ENCODE assay signal across 5 fruit fly cellular contexts in the genomic region with DNA sequence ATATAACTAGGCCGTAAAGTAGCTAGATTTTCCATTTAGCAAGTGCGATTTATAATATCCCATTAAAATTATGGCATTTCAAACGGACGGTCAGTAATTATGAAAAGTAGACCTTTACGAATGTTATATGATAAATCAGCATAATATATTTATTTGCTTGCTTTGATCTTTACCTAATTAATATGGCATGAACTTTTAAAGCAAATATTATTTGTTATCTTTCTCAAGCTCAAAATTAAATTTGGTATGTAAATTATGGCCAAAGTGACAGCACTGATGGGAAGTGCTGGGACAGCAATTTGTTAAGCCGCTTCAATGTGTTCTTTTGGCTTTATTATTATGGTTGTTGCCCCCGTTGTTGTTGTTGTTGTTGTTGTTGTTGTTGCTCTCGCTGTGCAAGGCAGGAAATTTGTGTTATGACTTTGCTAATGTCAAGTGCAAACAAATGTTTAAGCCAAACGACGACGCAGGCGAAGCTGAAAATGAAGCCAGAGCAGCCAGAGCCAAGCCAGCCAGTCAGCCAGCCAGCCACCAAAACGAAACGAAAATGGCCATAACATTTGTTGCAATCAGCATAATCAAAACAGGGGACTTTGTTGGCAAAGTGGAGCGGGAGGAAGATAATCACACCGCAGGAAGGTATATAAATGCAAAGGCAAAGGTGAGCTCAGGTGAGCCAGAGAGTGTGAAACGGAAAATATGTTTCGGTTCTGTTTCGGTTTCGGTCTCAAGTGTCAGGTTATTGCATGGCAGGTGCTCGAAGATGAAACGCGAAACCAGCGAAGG.
TF ChIP-seq lines count a peak whose summit lies in the region.

No protein-coding gene starts in this region.

- no peak for TF ChIP-seq CTCF in whole organism, embryonic (GFP tag; optimal IDR thresholded peaks at IDR 0.05; lab: Kevin White, UChicago)

TF ChIP-seq in whole organism, adult, 20 proteins besides CTCF, POLR2A, EP300 and RAD21:
- TF ChIP-seq CG7101 (tag; optimal IDR thresholded peaks at IDR 0.05; lab: Kevin White, UChicago), result no peak
- no peak for TF ChIP-seq Crg-1 (GFP tag; optimal IDR thresholded peaks at IDR 0.05; lab: Kevin White, UChicago)
- no peak for TF ChIP-seq bab1 (GFP tag; optimal IDR thresholded peaks at IDR 0.05; lab: Kevin White, UChicago)
- peak; percentile 96 for TF ChIP-seq tj (GFP tag; optimal IDR thresholded peaks at IDR 0.05; lab: Kevin White, UChicago)
TF ChIP-seq in whole organism, adult: peak in this region for 1.

TF ChIP-seq in whole organism, embryonic, 481 proteins besides CTCF, POLR2A, EP300 and RAD21 (continues in another document):
- TF ChIP-seq row (GFP tag; IDR thresholded peaks at IDR 0.05; lab: Robert Waterston, UW) (peak; percentile 35; the same call in 1 of the 3 replicates), Oaz (GFP tag; IDR thresholded peaks at IDR 0.05; lab: Robert Waterston, UW) (no peak), B-H1 (GFP tag; IDR thresholded peaks at IDR 0.05; lab: Robert Waterston, UW) (no peak), ash1 (GFP tag; optimal IDR thresholded peaks at IDR 0.05; lab: Kevin White, UChicago) (no peak), psq (GFP tag; optimal IDR thresholded peaks at IDR 0.05; lab: Kevin White, UChicago) (no peak), crp (GFP tag; optimal IDR thresholded peaks at IDR 0.05; lab: Kevin White, UChicago) (no peak), sens (GFP tag; lab: Kevin White, UChicago) (peak; percentile 44), ac (GFP tag; optimal IDR thresholded peaks at IDR 0.05; lab: Kevin White, UChicago) (no peak), Elba2 (GFP tag; optimal IDR thresholded peaks at IDR 0.05; lab: Kevin White, UChicago) (no peak), CG11093 (GFP tag; IDR thresholded peaks at IDR 0.05; lab: Robert Waterston, UW) (no peak), ken (GFP tag; IDR thresholded peaks at IDR 0.05; lab: Robert Waterston, UW) (0 out of 3 replicates have a peak, but pooled peaks have one; percentile 21), CG17359 (tag; optimal IDR thresholded peaks at IDR 0.05; lab: Kevin White, UChicago) (no peak), bsh (GFP tag; optimal IDR thresholded peaks at IDR 0.05; lab: Kevin White, UChicago) (no peak), CG13287 (GFP tag; IDR thresholded peaks at IDR 0.05; lab: Robert Waterston, UW; ENCODE audit: partially characterized antibody) (no peak), Sry-δ (GFP tag; optimal IDR thresholded peaks at IDR 0.05; lab: Kevin White, UChicago) (no peak), sima (GFP tag; optimal IDR thresholded peaks at IDR 0.05; lab: Kevin White, UChicago) (no peak), nerfin-1 (tag; optimal IDR thresholded peaks at IDR 0.05; lab: Kevin White, UChicago) (no peak), zfh2 (GFP tag; optimal IDR thresholded peaks at IDR 0.05; lab: Kevin White, UChicago) (no peak), YL-1 (GFP tag; optimal IDR thresholded peaks at IDR 0.05; lab: Kevin White, UChicago) (no peak), Atf-2 (GFP tag; optimal IDR thresholded peaks at IDR 0.05; lab: Kevin White, UChicago) (no peak)

TF ChIP-seq in whole organism, prepupa, 60 proteins besides CTCF, POLR2A, EP300 and RAD21 (continues in another document):
- TF ChIP-seq Sox14 (GFP tag; optimal IDR thresholded peaks at IDR 0.05; lab: Kevin White, UChicago), result peak; percentile 2
- no peak for TF ChIP-seq cyc (GFP tag; optimal IDR thresholded peaks at IDR 0.05; lab: Kevin White, UChicago)
- no peak for TF ChIP-seq Hr39 (GFP tag; optimal IDR thresholded peaks at IDR 0.05; lab: Kevin White, UChicago)
- TF ChIP-seq Smox (GFP tag; optimal IDR thresholded peaks at IDR 0.05; lab: Kevin White, UChicago), result no peak
- no peak for TF ChIP-seq net (GFP tag; optimal IDR thresholded peaks at IDR 0.05; lab: Kevin White, UChicago)
- TF ChIP-seq CG3032 (tag; optimal IDR thresholded peaks at IDR 0.05; lab: Kevin White, UChicago), result no peak
- TF ChIP-seq Ets21C (GFP tag; optimal IDR thresholded peaks at IDR 0.05; lab: Kevin White, UChicago), result no peak
- no peak for TF ChIP-seq Blimp-1 (GFP tag; optimal IDR thresholded peaks at IDR 0.05; lab: Kevin White, UChicago)
- peak; percentile 9 for TF ChIP-seq Ets96B (tag; optimal IDR thresholded peaks at IDR 0.05; lab: Kevin White, UChicago)
- no peak for TF ChIP-seq ss (GFP tag; optimal IDR thresholded peaks at IDR 0.05; lab: Kevin White, UChicago)
- TF ChIP-seq Eip78C (GFP tag; lab: Kevin White, UChicago), result peak; percentile 57
- TF ChIP-seq CG1621 (tag; optimal IDR thresholded peaks at IDR 0.05; lab: Kevin White, UChicago), result no peak
- TF ChIP-seq eg (GFP tag; IDR thresholded peaks at IDR 0.05; lab: Robert Waterston, UW), result no peak
- no peak for TF ChIP-seq dsx (GFP tag; optimal IDR thresholded peaks at IDR 0.05; lab: Kevin White, UChicago; ENCODE audit: poor library complexity, severe bottlenecking)
- peak; percentile 7 for TF ChIP-seq CG32006 (GFP tag; optimal IDR thresholded peaks at IDR 0.05; lab: Kevin White, UChicago)
- TF ChIP-seq CG16779 (tag; optimal IDR thresholded peaks at IDR 0.05; lab: Kevin White, UChicago), result no peak
- TF ChIP-seq esn (GFP tag; optimal IDR thresholded peaks at IDR 0.05; lab: Kevin White, UChicago), result no peak
- TF ChIP-seq Eip93F (GFP tag; optimal IDR thresholded peaks at IDR 0.05; lab: Kevin White, UChicago), result no peak
- TF ChIP-seq CG11762 (GFP tag; optimal IDR thresholded peaks at IDR 0.05; lab: Kevin White, UChicago; ENCODE audit: insufficient read depth), result no peak
- TF ChIP-seq OdsH (GFP tag; optimal IDR thresholded peaks at IDR 0.05; lab: Kevin White, UChicago), result no peak
- no peak for TF ChIP-seq Hr38 (GFP tag; optimal IDR thresholded peaks at IDR 0.05; lab: Kevin White, UChicago)

TF ChIP-seq in whole organism, pupa, 21 proteins besides CTCF, POLR2A, EP300 and RAD21:
- TF ChIP-seq Pif1A (GFP tag; optimal IDR thresholded peaks at IDR 0.05; lab: Kevin White, UChicago) (no peak), CG15710 (tag; optimal IDR thresholded peaks at IDR 0.05; lab: Kevin White, UChicago) (peak; percentile 6), CG8159 (tag; optimal IDR thresholded peaks at IDR 0.05; lab: Kevin White, UChicago) (peak; percentile 11), fd96Ca (GFP tag; IDR thresholded peaks at IDR 0.05; lab: Robert Waterston, UW) (no peak), CG14655 (GFP tag; optimal IDR thresholded peaks at IDR 0.05; lab: Kevin White, UChicago) (peak; percentile 10), rn (GFP tag; IDR thresholded peaks at IDR 0.05; lab: Robert Waterston, UW) (no peak), CG4496 (GFP tag; IDR thresholded peaks at IDR 0.05; lab: Robert Waterston, UW) (no peak), gl (tag; optimal IDR thresholded peaks at IDR 0.05; lab: Kevin White, UChicago) (no peak)
TF ChIP-seq in whole organism, pupa: peak in this region for 3.

TF ChIP-seq in whole organism, wandering third instar larva, 38 proteins besides CTCF, POLR2A, EP300 and RAD21:
- peak; percentile 39 for TF ChIP-seq Myc (optimal IDR thresholded peaks at IDR 0.05; lab: Kevin White, UChicago)
- peak; percentile 16 for TF ChIP-seq Vsx2 (GFP tag; optimal IDR thresholded peaks at IDR 0.05; lab: Kevin White, UChicago; ENCODE audit: partially characterized antibody)
- TF ChIP-seq Dfd (GFP tag; optimal IDR thresholded peaks at IDR 0.05; lab: Kevin White, UChicago), result peak; percentile 9
- no peak for TF ChIP-seq dl (GFP tag; optimal IDR thresholded peaks at IDR 0.05; lab: Kevin White, UChicago; ENCODE audit: insufficient read depth in 1 of 2, partially characterized antibody in 2 of 2)
- TF ChIP-seq h (GFP tag; optimal IDR thresholded peaks at IDR 0.05; lab: Kevin White, UChicago), result no peak
- no peak for TF ChIP-seq Rel (GFP tag; optimal IDR thresholded peaks at IDR 0.05; lab: Kevin White, UChicago)
- TF ChIP-seq Rel (tag; optimal IDR thresholded peaks at IDR 0.05; lab: Kevin White, UChicago), result peak; percentile 53
